Worm (Caenorhabditis elegans) whole organism, midembryonic: ENCODE measurements around the gene pot-1.

ENCODE experiments used
- T22C8.4 ChIP-seq: fragments of 200-800 bp; sonication (Bioruptor generic); IDR thresholded peaks from 2 replicates; pipeline ENCODE4 v1.3.6; 2022; ENCODE audit warnings: missing genetic modification characterization, missing compliant biosample characterization
- cog-1 ChIP-seq: sonication (generic microtip); optimal IDR thresholded peaks from 2 replicates; lab custom pipeline; 2016; ENCODE audit warnings: missing genetic modification characterization, missing compliant biosample characterization
- flt-1 ChIP-seq: fragments of 200-800 bp; sonication (Bioruptor generic); IDR thresholded peaks from 2 replicates; pipeline ENCODE4 v1.3.6; 2022; ENCODE audit warnings: missing genetic modification characterization, missing compliant biosample characterization
- klf-2 ChIP-seq: fragments of 200-800 bp; sonication (Bioruptor generic); conservative IDR thresholded peaks from 2 replicates; pipeline ENCODE4 v1.3.6; 2022; ENCODE audit warnings: missing genetic modification reagents, missing genetic modification characterization, missing compliant biosample characterization
- med-1 ChIP-seq: sonication (generic microtip); optimal IDR thresholded peaks from 2 replicates; lab custom pipeline; 2017; ENCODE audit warnings: missing genetic modification characterization, mild to moderate bottlenecking, missing compliant biosample characterization, antibody characterized with exemption, missing genetic modification reagents; ENCODE audit not compliant: insufficient read depth
- ref-1 ChIP-seq: fragments of 200-800 bp; sonication (Bioruptor generic); conservative IDR thresholded peaks from 2 replicates; pipeline ENCODE4 v1.3.6; 2022; ENCODE audit warnings: missing genetic modification reagents, missing genetic modification characterization, missing compliant biosample characterization
- tab-1 ChIP-seq: fragments of 200-800 bp; sonication (Bioruptor generic); IDR thresholded peaks from 2 replicates; pipeline ENCODE4 v1.3.6; 2022; ENCODE audit warnings: missing genetic modification characterization, missing compliant biosample characterization
- ztf-23 ChIP-seq: fragments of 200-800 bp; sonication (Bioruptor generic); IDR thresholded peaks from 2 replicates; pipeline ENCODE4 v1.3.6; 2022; ENCODE audit warnings: missing genetic modification reagents, missing genetic modification characterization, missing compliant biosample characterization
- ztf-29 ChIP-seq: fragments of 200-800 bp; sonication (Bioruptor generic); IDR thresholded peaks from 2 replicates; pipeline ENCODE4 v1.3.6; 2022; ENCODE audit warnings: missing genetic modification reagents, missing genetic modification characterization, missing compliant biosample characterization

- no peak for TF ChIP-seq med-1 (GFP tag; lab: Kevin White, UChicago)
- TF ChIP-seq ztf-23 (GFP tag; lab: Robert Waterston, UW): no peak
- TF ChIP-seq cog-1: no peak
- TF ChIP-seq klf-2: no peak
- TF ChIP-seq tab-1 (GFP tag; lab: Robert Waterston, UW): no peak
- no peak for TF ChIP-seq flt-1 (GFP tag; lab: Robert Waterston, UW)
- TF ChIP-seq T22C8.4 (GFP tag; lab: Robert Waterston, UW): no peak
- TF ChIP-seq ref-1 (GFP tag; lab: Robert Waterston, UW): no peak
- TF ChIP-seq ztf-29 (GFP tag; lab: Robert Waterston, UW): no peak
These were observed 33.4 kb upstream of the pot-1 start for ce11 chrIII:7166664-7167567.
